Worm (Caenorhabditis elegans): ENCODE data around the gene Y27F2A.8.

- TF ChIP-seq drap-1 (GFP tag; optimal IDR thresholded peaks at IDR 0.05) (no peak), ztf-11 (tag; optimal IDR thresholded peaks at IDR 0.05) (no peak), blmp-1 (tag; optimal IDR thresholded peaks at IDR 0.05) (no peak), lin-32 (GFP tag; optimal IDR thresholded peaks at IDR 0.05) (no peak)
Measured at ce11 chrII:3154383-3154782, 29.2 kb upstream of the Y27F2A.8 start, which contains the start of gene sri-32.
